Fruit fly (Drosophila melanogaster) whole organism, pupa: ENCODE data around the gene Klp10A.

Experiments used
- CG32121 ChIP-seq: fragments of 200-800 bp; sonication (Bioruptor generic); IDR thresholded peaks from 2 replicates; pipeline ENCODE4 v1.3.6; 2022; ENCODE audit warnings: missing biosample characterization, missing genetic modification characterization
- CG4496 ChIP-seq: fragments of 200-800 bp; sonication (Bioruptor generic); IDR thresholded peaks from 3 replicates; pipeline ENCODE4 v1.3.6; 2022; ENCODE audit warnings: missing biosample characterization, missing genetic modification characterization
- D1 ChIP-seq: fragments of 200-800 bp; sonication (Bioruptor generic); optimal IDR thresholded peaks from 2 replicates; lab custom pipeline; 2018; ENCODE audit warnings: missing biosample characterization, mild to moderate bottlenecking, missing genetic modification characterization, moderate library complexity
- EcR ChIP-seq: fragments of 200-800 bp; sonication (Bioruptor generic); optimal IDR thresholded peaks from 3 replicates; lab custom pipeline; 2019; ENCODE audit warnings: missing biosample characterization, missing genetic modification characterization, mild to moderate bottlenecking, moderate library complexity, missing genetic modification reagents
- Pif1B ChIP-seq: fragments of 200-800 bp; sonication (Bioruptor generic); optimal IDR thresholded peaks from 3 replicates; lab custom pipeline; 2016; ENCODE audit warnings: missing biosample characterization, missing genetic modification characterization
- rn ChIP-seq: fragments of 200-800 bp; sonication (Bioruptor generic); IDR thresholded peaks from 2 replicates; pipeline ENCODE4 v1.3.6; 2022; ENCODE audit warnings: missing biosample characterization, missing genetic modification characterization

dm6 chrX:11144575-11144974 lies 7.7 kb upstream of the Klp10A start:
- no peak for TF ChIP-seq D1 (tag; lab: Kevin White, UChicago)
- no peak for TF ChIP-seq CG4496 (GFP tag; lab: Robert Waterston, UW)
- TF ChIP-seq CG32121 = no peak
- no peak for TF ChIP-seq Pif1B
- no peak for TF ChIP-seq EcR (GFP tag; lab: Kevin White, UChicago)
- TF ChIP-seq rn = no peak
